Worm (Caenorhabditis elegans) whole organism, L4 larva: ENCODE data around the gene dnj-2.

Source experiments
- T20F7.1 ChIP-seq: fragments of 200-800 bp; sonication (Bioruptor generic); optimal IDR thresholded peaks from 2 replicates; lab custom pipeline; 2018; ENCODE audit warnings: mild to moderate bottlenecking, missing genetic modification characterization, missing compliant biosample characterization
- Y75B8A.6 ChIP-seq: fragments of 200-800 bp; sonication (Bioruptor generic); IDR thresholded peaks from 2 replicates; pipeline ENCODE4 v1.3.6; 2022; ENCODE audit warnings: missing genetic modification reagents, missing genetic modification characterization, missing compliant biosample characterization
- ZK337.2 ChIP-seq: fragments of 200-800 bp; sonication (Bioruptor generic); IDR thresholded peaks from 2 replicates; pipeline ENCODE4 v1.3.6; 2022; ENCODE audit warnings: missing genetic modification reagents, missing genetic modification characterization, missing compliant biosample characterization
- attf-4 ChIP-seq: sonication (generic microtip); optimal IDR thresholded peaks from 3 replicates; lab custom pipeline; 2017; ENCODE audit warnings: missing biosample characterization, missing genetic modification characterization
- ceh-44 ChIP-seq: fragments of 200-800 bp; sonication (Bioruptor generic); IDR thresholded peaks from 2 replicates; pipeline ENCODE4 v1.3.6; 2022; ENCODE audit warnings: missing genetic modification reagents, missing genetic modification characterization, missing compliant biosample characterization
- ces-1 ChIP-seq: fragments of 150-350 bp; sonication (generic microtip); optimal IDR thresholded peaks from 4 replicates; lab custom pipeline; 2014; ENCODE audit warnings: missing biosample characterization, missing genetic modification reagents, missing genetic modification characterization
- daf-12 ChIP-seq: fragments of 150-350 bp; optimal IDR thresholded peaks from 2 replicates; lab custom pipeline; 2014; ENCODE audit warnings: missing biosample characterization, missing genetic modification reagents, missing genetic modification characterization
- daf-16 ChIP-seq, 3 experiments: sonication (generic microtip); optimal IDR thresholded peaks; 2 replicates each; lab custom pipeline; 2016 to 2017; ENCODE audit warnings: missing genetic modification characterization in 3 of 3, missing genetic modification reagents in 3 of 3, mild to moderate bottlenecking in 2 of 3, missing compliant biosample characterization in 2 of 3, missing biosample characterization in 1 of 3, moderate library complexity in 1 of 3
- dmd-8 ChIP-seq: fragments of 200-800 bp; sonication (Bioruptor generic); IDR thresholded peaks from 2 replicates; pipeline ENCODE4 v1.3.6; 2022; ENCODE audit warnings: missing genetic modification characterization, missing compliant biosample characterization
- dmd-9 ChIP-seq: fragments of 200-800 bp; sonication (Bioruptor generic); IDR thresholded peaks from 2 replicates; pipeline ENCODE4 v1.3.6; 2022; ENCODE audit warnings: missing genetic modification reagents, missing genetic modification characterization, missing compliant biosample characterization
- dpl-1 ChIP-seq: fragments of 150-350 bp; optimal IDR thresholded peaks from 2 replicates; lab custom pipeline; 2014; ENCODE audit warnings: missing biosample characterization, missing genetic modification reagents, missing genetic modification characterization
- fos-1 ChIP-seq: fragments of 150-350 bp; optimal IDR thresholded peaks from 2 replicates; lab custom pipeline; 2014; ENCODE audit warnings: missing biosample characterization, missing genetic modification characterization
- gei-8 ChIP-seq: fragments of 200-800 bp; sonication (Bioruptor generic); optimal IDR thresholded peaks from 2 replicates; lab custom pipeline; 2018; ENCODE audit warnings: mild to moderate bottlenecking, missing genetic modification characterization, missing compliant biosample characterization
- hif-1 ChIP-seq, 2 experiments: sonication (generic microtip); optimal IDR thresholded peaks; 2 replicates each; lab custom pipeline; 2016 to 2017; ENCODE audit warnings: missing compliant biosample characterization in 2 of 2, missing genetic modification characterization in 2 of 2, missing genetic modification reagents in 2 of 2, missing genotype in 2 of 2, mild to moderate bottlenecking in 1 of 2
- hlh-11 ChIP-seq: fragments of 200-800 bp; sonication (Bioruptor generic); optimal IDR thresholded peaks from 2 replicates; lab custom pipeline; 2018; ENCODE audit warnings: mild to moderate bottlenecking, missing genetic modification characterization, missing compliant biosample characterization
- hlh-30 ChIP-seq: sonication (generic microtip); optimal IDR thresholded peaks from 2 replicates; lab custom pipeline; 2017; ENCODE audit warnings: antibody characterized with exemption, mild to moderate bottlenecking, missing genetic modification characterization, missing compliant biosample characterization; ENCODE audit not compliant: insufficient read depth
- jun-1 ChIP-seq: fragments of 150-350 bp; optimal IDR thresholded peaks from 2 replicates; lab custom pipeline; 2014; ENCODE audit warnings: missing biosample characterization, missing genetic modification reagents, missing genetic modification characterization
- lim-7 ChIP-seq: fragments of 200-800 bp; sonication (Bioruptor generic); IDR thresholded peaks from 2 replicates; pipeline ENCODE4 v1.3.6; 2022; ENCODE audit warnings: missing genetic modification characterization, missing compliant biosample characterization
- lin-1 ChIP-seq: fragments of 200-800 bp; sonication (Bioruptor generic); IDR thresholded peaks from 2 replicates; pipeline ENCODE4 v1.3.6; 2022; ENCODE audit warnings: missing genetic modification reagents, missing genetic modification characterization, missing compliant biosample characterization
- lin-15B ChIP-seq: fragments of 150-350 bp; sonication (generic microtip); optimal IDR thresholded peaks from 3 replicates; lab custom pipeline; 2014; ENCODE audit warnings: missing biosample characterization, missing genetic modification characterization
- lin-38 ChIP-seq: fragments of 200-800 bp; sonication (Bioruptor generic); IDR thresholded peaks from 2 replicates; pipeline ENCODE4 v1.3.6; 2022; ENCODE audit warnings: missing genetic modification reagents, missing genetic modification characterization, missing compliant biosample characterization
- lsy-2 ChIP-seq, 2 experiments: fragments of 150-350 bp in 1 of 2; sonication (generic microtip) in 1 of 2; optimal IDR thresholded peaks; 2 replicates each; lab custom pipeline; 2014 to 2017; ENCODE audit warnings: missing biosample characterization in 2 of 2, missing genetic modification characterization in 2 of 2
- madf-9 ChIP-seq: fragments of 200-800 bp; sonication (Bioruptor generic); conservative IDR thresholded peaks from 2 replicates; pipeline ENCODE4 v1.3.6; 2022; ENCODE audit warnings: missing genetic modification reagents, missing genetic modification characterization, missing compliant biosample characterization
- mxl-3 ChIP-seq: fragments of 200-800 bp; sonication (Bioruptor generic); optimal IDR thresholded peaks from 2 replicates; lab custom pipeline; 2018; ENCODE audit warnings: mild to moderate bottlenecking, missing genetic modification characterization, missing compliant biosample characterization
- nhr-237 ChIP-seq: sonication (generic microtip); optimal IDR thresholded peaks from 2 replicates; lab custom pipeline; 2017; ENCODE audit warnings: missing biosample characterization, missing genetic modification characterization
- nhr-25 ChIP-seq: sonication (generic microtip); optimal IDR thresholded peaks from 2 replicates; lab custom pipeline; 2017; ENCODE audit warnings: missing genetic modification characterization, mild to moderate bottlenecking, missing compliant biosample characterization, antibody characterized with exemption, moderate library complexity, borderline replicate concordance; ENCODE audit not compliant: insufficient read depth
- nhr-77 ChIP-seq: fragments of 150-350 bp; optimal IDR thresholded peaks from 2 replicates; lab custom pipeline; 2014; ENCODE audit warnings: missing biosample characterization, missing genetic modification characterization
- pha-4 ChIP-seq, 2 experiments: fragments of 150-350 bp in 1 of 2; fragments of 200-800 bp in 1 of 2; sonication (Bioruptor generic) in 1 of 2; IDR thresholded peaks in 1 of 2; optimal IDR thresholded peaks in 1 of 2; 2 replicates each; pipeline versions ENCODE4 v1.3.6 to Lab custom; 2014 to 2022; ENCODE audit warnings: missing genetic modification characterization in 2 of 2, missing genetic modification reagents in 2 of 2, missing biosample characterization in 1 of 2, missing compliant biosample characterization in 1 of 2
- pqm-1 ChIP-seq: sonication (generic microtip); optimal IDR thresholded peaks from 2 replicates; lab custom pipeline; 2017; ENCODE audit warnings: missing biosample characterization, missing genetic modification characterization
- rbr-2 ChIP-seq: sonication (generic microtip); optimal IDR thresholded peaks from 2 replicates; lab custom pipeline; 2016; ENCODE audit warnings: missing genotype, missing genetic modification characterization, missing compliant biosample characterization
- sdz-12 ChIP-seq: fragments of 200-800 bp; sonication (Bioruptor generic); optimal IDR thresholded peaks from 2 replicates; lab custom pipeline; 2018; ENCODE audit warnings: mild to moderate bottlenecking, missing genetic modification characterization, missing compliant biosample characterization
- spr-1 ChIP-seq: sonication (generic microtip); optimal IDR thresholded peaks from 2 replicates; lab custom pipeline; 2016; ENCODE audit warnings: mild to moderate bottlenecking, missing genetic modification characterization, missing compliant biosample characterization
- spr-3 ChIP-seq: fragments of 200-800 bp; sonication (Bioruptor generic); optimal IDR thresholded peaks from 2 replicates; lab custom pipeline; 2018; ENCODE audit warnings: mild to moderate bottlenecking, missing genetic modification characterization, missing compliant biosample characterization
- tra-1 ChIP-seq: fragments of 200-800 bp; sonication (Bioruptor generic); IDR thresholded peaks from 2 replicates; pipeline ENCODE4 v1.3.6; 2022; ENCODE audit warnings: missing genetic modification reagents, missing genetic modification characterization, missing compliant biosample characterization
- unc-130 ChIP-seq: sonication (generic microtip); optimal IDR thresholded peaks from 2 replicates; lab custom pipeline; 2016; ENCODE audit warnings: missing genetic modification reagents, missing genetic modification characterization, missing compliant biosample characterization
- unc-62 ChIP-seq, 3 experiments: fragments of 150-350 bp in 1 of 3; sonication (generic microtip); optimal IDR thresholded peaks in 2 of 3; peaks in 1 of 3; 1 replicate in 1 of 3; 2 replicates in 2 of 3; lab custom pipeline; 2014 to 2017; ENCODE audit warnings: missing biosample characterization in 3 of 3, missing genetic modification characterization in 3 of 3, missing genetic modification reagents in 3 of 3, missing genotype in 1 of 3
- zip-11 ChIP-seq: fragments of 200-800 bp; sonication (Bioruptor generic); IDR thresholded peaks from 2 replicates; pipeline ENCODE4 v1.3.6; 2022; ENCODE audit warnings: missing genetic modification characterization, missing compliant biosample characterization

The dnj-2 gene

ce11 chrIV:11320500-11320899 lies 6.7 kb upstream of the dnj-2 start, which contains the start of gene edg-1:
Gene edg-1, plus strand, starts transcription at chrIV:11320800.
- no peak for TF ChIP-seq pqm-1 (tag; lab: Kevin White, UChicago)
- TF ChIP-seq pha-4 (GFP tag; IDR thresholded peaks at IDR 0.05; lab: Robert Waterston, UW), result no peak
- TF ChIP-seq pha-4 (tag; optimal IDR thresholded peaks at IDR 0.05; lab: Kevin White, UChicago), result no peak
- no peak for TF ChIP-seq hif-1 (tag; optimal IDR thresholded peaks at IDR 0.05; lab: Kevin White, UChicago)
- no peak for TF ChIP-seq ZK337.2 (GFP tag; lab: Robert Waterston, UW)
- no peak for TF ChIP-seq ceh-44 (GFP tag; lab: Robert Waterston, UW)
- no peak for TF ChIP-seq spr-3 (GFP tag; lab: Kevin White, UChicago)
- TF ChIP-seq nhr-237 (tag; lab: Kevin White, UChicago), result no peak
- TF ChIP-seq daf-16 (GFP tag; optimal IDR thresholded peaks at IDR 0.05; lab: Kevin White, UChicago), result no peak
- TF ChIP-seq daf-16 (tag; optimal IDR thresholded peaks at IDR 0.05; lab: Kevin White, UChicago), result peak; percentile 9

ce11 chrIV:11319884-11320362 lies 6.1 kb upstream of the dnj-2 start, which contains the start of gene B0035.18:
Gene B0035.18, plus strand, starts transcription at chrIV:11320312.
- TF ChIP-seq lsy-2 (tag; optimal IDR thresholded peaks at IDR 0.05; lab: Kevin White, UChicago) (peak in 1 of 2 experiments; percentile 12), zip-11 (no peak), lim-7 (no peak), unc-130 (GFP tag; lab: Kevin White, UChicago) (peak; percentile 2)

ce11 chrIV:11317119-11317518 lies 3.3 kb upstream of the dnj-2 start, which contains the start of gene gspd-1:
Gene gspd-1, plus strand, starts transcription at chrIV:11317419.
- TF ChIP-seq T20F7.1 (GFP tag; lab: Kevin White, UChicago) (no peak), Y75B8A.6 (no peak), jun-1 (no peak), dmd-8 (GFP tag; lab: Robert Waterston, UW) (no peak), nhr-25 (tag; lab: Kevin White, UChicago) (no peak)

- TF ChIP-seq pha-4 (GFP tag; IDR thresholded peaks at IDR 0.05; lab: Robert Waterston, UW), result no peak
- TF ChIP-seq pha-4 (tag; optimal IDR thresholded peaks at IDR 0.05; lab: Kevin White, UChicago), result no peak
- peak in 1 of 2 experiments; percentile 85 for TF ChIP-seq unc-62 (GFP tag; optimal IDR thresholded peaks at IDR 0.05 in 1 of 2; lab: Kevin White, UChicago)
- TF ChIP-seq unc-62 (tag; optimal IDR thresholded peaks at IDR 0.05; lab: Kevin White, UChicago), result no peak
Observed at ce11 chrIV:11316640-11317039, 2.9 kb upstream of the dnj-2 start.

ce11 chrIV:11316106-11316505 lies 2.3 kb upstream of the dnj-2 start:
- TF ChIP-seq mxl-3 (GFP tag; lab: Kevin White, UChicago), result no peak
- TF ChIP-seq ces-1 (GFP tag; lab: Kevin White, UChicago), result no peak

ce11 chrIV:11315688-11316087 lies 1.9 kb upstream of the dnj-2 start:
- TF ChIP-seq attf-4 (no peak), ZK337.2 (GFP tag; lab: Robert Waterston, UW) (no peak), hlh-30 (no peak), dmd-9 (GFP tag; lab: Robert Waterston, UW) (no peak)

- no peak for TF ChIP-seq spr-1
- no peak for TF ChIP-seq madf-9 (GFP tag; lab: Robert Waterston, UW)
- no peak for TF ChIP-seq fos-1
- no peak for TF ChIP-seq jun-1
- no peak for TF ChIP-seq mxl-3 (GFP tag; lab: Kevin White, UChicago)
- no peak for TF ChIP-seq gei-8 (GFP tag; lab: Kevin White, UChicago)
- TF ChIP-seq daf-12 (tag; lab: Kevin White, UChicago), result no peak
- TF ChIP-seq dpl-1 (GFP tag; lab: Kevin White, UChicago), result peak; percentile 59
- TF ChIP-seq nhr-237 (tag; lab: Kevin White, UChicago), result no peak
- TF ChIP-seq rbr-2 (tag; lab: Kevin White, UChicago), result peak; percentile 29
- TF ChIP-seq sdz-12 (GFP tag; lab: Kevin White, UChicago), result no peak
- TF ChIP-seq hlh-11 (tag; lab: Kevin White, UChicago), result no peak
- peak; percentile 43 for TF ChIP-seq lin-38 (GFP tag; lab: Robert Waterston, UW)
- TF ChIP-seq lin-15B (tag; lab: Kevin White, UChicago), result no peak
- no peak for TF ChIP-seq nhr-77
- TF ChIP-seq lin-1, result no peak
- TF ChIP-seq pqm-1 (tag; lab: Kevin White, UChicago), result no peak
- TF ChIP-seq tra-1 (GFP tag; lab: Robert Waterston, UW), result no peak
Observed at ce11 chrIV:11314885-11315284, 1.1 kb upstream of the dnj-2 start, which contains the start of the genes B0035.3, B0035.22 and pfd-4. Gene B0035.3, minus strand, starts transcription at chrIV:11314998. Gene B0035.22, plus strand, starts transcription at chrIV:11315153. Gene pfd-4, plus strand, starts transcription at chrIV:11315207.
